Worm (Caenorhabditis elegans) whole organism, early embryonic: ENCODE results near the gene C50D2.1.

ENCODE experiments used
- F13C5.2 ChIP-seq: sonication (generic microtip); optimal IDR thresholded peaks from 2 replicates; lab custom pipeline; 2017; ENCODE audit warnings: mild to moderate bottlenecking, missing genetic modification characterization, inconsistent platforms, missing compliant biosample characterization
- ama-1 ChIP-seq: fragments of 150-350 bp; optimal IDR thresholded peaks from 2 replicates; lab custom pipeline; 2014
- ceh-36 ChIP-seq: sonication (generic microtip); optimal IDR thresholded peaks from 2 replicates; lab custom pipeline; 2016; ENCODE audit warnings: missing genetic modification characterization, inconsistent platforms, missing compliant biosample characterization
- hmbx-1 ChIP-seq: sonication (generic microtip); optimal IDR thresholded peaks from 2 replicates; lab custom pipeline; 2016; ENCODE audit warnings: mild to moderate bottlenecking, missing genetic modification characterization, missing compliant biosample characterization
- hnd-1 ChIP-seq: sonication (generic microtip); optimal IDR thresholded peaks from 2 replicates; lab custom pipeline; 2016; ENCODE audit warnings: missing genetic modification characterization, missing compliant biosample characterization
- pes-1 ChIP-seq: fragments of 200-800 bp; sonication (Bioruptor generic); IDR thresholded peaks from 2 replicates; pipeline ENCODE4 v1.3.6; 2022; ENCODE audit warnings: missing genetic modification reagents, missing genetic modification characterization, missing compliant biosample characterization
- tbx-11 ChIP-seq: fragments of 200-800 bp; sonication (Bioruptor generic); IDR thresholded peaks from 2 replicates; pipeline ENCODE4 v1.3.6; 2022; ENCODE audit warnings: missing genetic modification characterization, missing compliant biosample characterization

DNA sequence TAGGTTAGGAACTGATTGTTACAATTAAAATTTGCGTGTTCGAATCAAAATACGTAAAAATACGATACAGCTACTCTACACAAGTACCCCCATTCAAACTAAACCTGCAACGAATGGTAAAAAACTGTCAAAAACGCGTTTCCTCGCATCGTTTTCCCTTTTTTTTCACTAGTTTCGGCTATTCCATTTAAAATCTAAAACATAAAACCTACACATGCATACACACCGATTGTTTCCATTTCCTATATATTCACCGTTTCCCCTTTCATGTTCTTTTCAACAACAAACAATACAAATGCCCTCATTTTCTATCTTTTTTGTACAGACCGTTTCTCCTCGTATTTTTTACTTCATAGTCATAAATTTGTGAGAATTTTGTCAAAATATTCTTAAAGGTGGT, 42.6 kb upstream of the C50D2.1 start:
- TF ChIP-seq hmbx-1 (tag; lab: Kevin White, UChicago), result no peak
- TF ChIP-seq hnd-1 (tag; lab: Kevin White, UChicago), result no peak
- TF ChIP-seq ceh-36, result no peak
- no peak for TF ChIP-seq pes-1 (GFP tag; lab: Robert Waterston, UW)
- TF ChIP-seq tbx-11 (GFP tag; lab: Robert Waterston, UW), result no peak
- no peak for TF ChIP-seq F13C5.2 (tag; lab: Kevin White, UChicago)
- TF ChIP-seq ama-1 (lab: Kevin White, UChicago), result no peak
